Worm (Caenorhabditis elegans) whole organism, early embryonic: ENCODE results near the gene srx-12.

ENCODE experiments used
- F13C5.2 ChIP-seq: sonication (generic microtip); optimal IDR thresholded peaks from 2 replicates; lab custom pipeline; 2017; ENCODE audit warnings: mild to moderate bottlenecking, missing genetic modification characterization, inconsistent platforms, missing compliant biosample characterization
- ama-1 ChIP-seq: fragments of 150-350 bp; optimal IDR thresholded peaks from 2 replicates; lab custom pipeline; 2014
- ceh-36 ChIP-seq: sonication (generic microtip); optimal IDR thresholded peaks from 2 replicates; lab custom pipeline; 2016; ENCODE audit warnings: missing genetic modification characterization, inconsistent platforms, missing compliant biosample characterization
- flt-1 ChIP-seq: fragments of 200-800 bp; sonication (Bioruptor generic); IDR thresholded peaks from 2 replicates; pipeline ENCODE4 v1.3.6; 2022; ENCODE audit warnings: missing genetic modification characterization, missing compliant biosample characterization
- pes-1 ChIP-seq: fragments of 200-800 bp; sonication (Bioruptor generic); IDR thresholded peaks from 2 replicates; pipeline ENCODE4 v1.3.6; 2022; ENCODE audit warnings: missing genetic modification reagents, missing genetic modification characterization, missing compliant biosample characterization

DNA sequence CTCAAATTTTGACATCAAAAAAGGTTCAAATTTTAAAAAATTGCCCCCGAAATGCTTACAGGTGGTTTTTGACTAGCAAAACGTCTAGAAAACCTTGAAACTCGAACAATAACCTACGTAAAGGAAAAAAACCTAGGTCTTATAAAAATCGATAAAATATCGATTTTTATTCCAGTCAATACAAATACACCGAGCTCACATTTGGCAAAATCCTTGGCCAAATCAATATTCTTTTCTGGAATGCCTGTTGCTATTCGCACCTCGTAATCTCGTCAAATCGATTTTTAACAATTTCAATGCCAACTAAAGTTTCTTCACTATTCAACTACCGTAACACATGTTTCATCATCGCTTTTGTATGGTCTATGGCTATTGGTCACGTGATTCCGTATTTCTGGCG, 1.2 kb downstream of the srx-12 start:
- no peak for TF ChIP-seq ama-1 (lab: Kevin White, UChicago)
- no peak for TF ChIP-seq ceh-36 (tag; lab: Kevin White, UChicago)
- no peak for TF ChIP-seq F13C5.2 (tag; lab: Kevin White, UChicago)
- TF ChIP-seq flt-1 (GFP tag; lab: Robert Waterston, UW): no peak
- TF ChIP-seq pes-1 (GFP tag; lab: Robert Waterston, UW): no peak
